Fruit fly (Drosophila melanogaster) Kc167 (cell line): ENCODE results near the gene CG12986.

Source experiments
- Myc ChIP-seq: fragments of >200 bp; optimal IDR thresholded peaks from 2 replicates; lab custom pipeline; 2017; ENCODE audit warnings: missing external identifiers
- Sin3A ChIP-seq: fragments of >200 bp; optimal IDR thresholded peaks from 2 replicates; lab custom pipeline; 2018; ENCODE audit warnings: missing external identifiers
- h ChIP-seq: fragments of >200 bp; optimal IDR thresholded peaks from 3 replicates; lab custom pipeline; 2018; ENCODE audit warnings: missing external identifiers
- insv ChIP-seq: fragments of >200 bp; optimal IDR thresholded peaks from 3 replicates; lab custom pipeline; 2018; ENCODE audit warnings: missing external identifiers
- psq ChIP-seq: fragments of >200 bp; optimal IDR thresholded peaks from 2 replicates; lab custom pipeline; 2017; ENCODE audit warnings: missing external identifiers
- ttk ChIP-seq: sonication (Bioruptor generic); optimal IDR thresholded peaks from 2 replicates; lab custom pipeline; 2017; ENCODE audit warnings: missing external identifiers

CG12986 gene

DNA sequence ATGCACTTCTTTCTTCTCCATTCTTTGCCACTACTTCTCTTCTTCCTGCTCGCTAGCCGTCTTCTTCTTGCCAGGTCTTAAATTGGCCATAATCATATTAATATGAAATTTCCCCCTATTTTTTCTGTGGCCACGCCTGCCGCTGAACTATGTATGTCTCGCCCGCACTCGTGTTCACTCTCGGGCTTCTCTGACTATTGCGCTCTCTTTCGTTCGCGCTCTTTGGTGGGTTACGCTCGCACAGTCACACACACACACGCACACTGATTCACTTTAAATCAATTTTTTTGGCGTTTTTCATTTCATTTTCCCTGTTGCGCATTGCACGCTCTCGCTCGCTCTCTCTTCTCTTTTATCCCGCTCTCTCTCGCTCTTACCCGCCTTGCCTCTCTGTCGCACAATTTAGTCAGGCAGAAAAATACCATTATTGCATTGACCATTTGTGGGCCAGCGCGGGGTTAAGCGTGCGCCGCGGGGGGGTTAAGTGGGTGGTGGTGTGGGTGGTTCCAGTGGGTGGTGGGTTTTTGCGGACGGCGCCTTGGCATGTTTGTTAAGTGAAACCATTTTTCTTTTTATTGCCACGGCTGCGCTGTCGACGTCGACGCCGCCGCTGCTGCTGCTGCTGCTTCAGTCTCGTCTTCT is 30.0 kb downstream of the CG12986 start:
- no peak for TF ChIP-seq insv (lab: Kevin White, UChicago)
- TF ChIP-seq psq (lab: Kevin White, UChicago), result no peak
- no peak for TF ChIP-seq Sin3A (lab: Kevin White, UChicago)
- TF ChIP-seq Myc (lab: Kevin White, UChicago), result no peak
- no peak for TF ChIP-seq h
- TF ChIP-seq ttk (lab: Kevin White, UChicago), result no peak

DNA sequence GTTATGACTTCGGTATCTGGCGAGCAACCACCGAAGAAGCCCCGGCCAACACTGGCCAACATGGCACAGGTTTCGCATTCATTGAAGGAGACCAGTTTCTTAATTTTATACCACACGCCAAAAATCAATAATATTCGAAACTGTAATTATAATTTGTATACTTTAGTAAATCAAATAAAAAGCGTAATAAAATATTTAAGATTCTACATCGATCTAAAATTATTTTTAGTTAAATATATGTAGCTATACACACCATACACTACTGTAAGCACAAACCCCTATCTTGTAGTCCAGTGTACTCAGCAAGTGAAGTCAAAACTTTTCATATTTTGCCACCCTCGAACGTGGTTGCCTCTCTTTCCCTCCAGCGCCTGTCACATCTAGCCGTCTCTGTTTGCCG is 37.4 kb downstream of the CG12986 start:
- TF ChIP-seq Myc (lab: Kevin White, UChicago) (no peak), Sin3A (lab: Kevin White, UChicago) (no peak), h (no peak), insv (lab: Kevin White, UChicago) (no peak), ttk (lab: Kevin White, UChicago) (no peak), psq (lab: Kevin White, UChicago) (no peak)

DNA sequence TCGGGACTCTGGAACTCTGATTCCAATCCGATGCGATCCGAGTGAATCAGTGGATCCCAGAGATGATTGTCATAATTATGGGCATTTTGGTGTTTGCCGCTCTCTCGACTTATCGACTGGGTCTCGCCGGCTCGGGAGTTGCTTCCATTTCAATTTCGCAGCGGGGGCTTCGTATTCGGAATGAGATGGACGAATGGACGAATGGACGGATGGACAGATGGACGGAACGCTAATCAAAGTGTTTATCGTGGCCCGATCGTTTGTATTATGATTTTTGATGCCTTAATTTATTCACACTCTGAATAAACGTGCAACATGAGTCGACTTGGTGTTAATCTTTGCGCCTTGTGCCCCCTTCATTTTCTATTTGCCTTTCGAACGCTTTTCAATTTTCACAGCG is 38.7 kb downstream of the CG12986 start:
- TF ChIP-seq Myc (lab: Kevin White, UChicago) (no peak), Sin3A (lab: Kevin White, UChicago) (no peak), insv (lab: Kevin White, UChicago) (no peak)

DNA sequence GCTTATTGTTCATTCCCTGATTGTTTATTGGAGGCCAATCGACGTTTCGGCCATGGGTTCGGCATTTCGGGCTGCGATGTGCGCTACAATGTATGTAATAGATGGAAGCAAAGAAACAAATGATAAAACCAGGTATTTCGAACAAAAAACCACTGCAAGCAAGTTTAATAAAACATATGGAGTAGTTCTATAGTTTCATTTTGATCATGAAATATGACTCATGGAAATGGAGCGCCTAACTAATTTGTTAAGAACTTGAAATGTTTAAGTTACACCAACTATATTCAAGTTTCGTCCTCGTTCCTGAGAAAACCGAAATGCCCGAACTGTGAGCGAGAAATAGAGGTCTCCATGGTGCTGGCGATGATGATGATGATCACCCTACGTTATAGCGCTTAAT is 39.2 kb downstream of the CG12986 start:
- no peak for TF ChIP-seq psq (lab: Kevin White, UChicago)
- TF ChIP-seq insv (lab: Kevin White, UChicago), result no peak
- TF ChIP-seq Sin3A (lab: Kevin White, UChicago), result no peak
- no peak for TF ChIP-seq ttk (lab: Kevin White, UChicago)
- TF ChIP-seq h, result no peak
- TF ChIP-seq Myc (lab: Kevin White, UChicago), result no peak

DNA sequence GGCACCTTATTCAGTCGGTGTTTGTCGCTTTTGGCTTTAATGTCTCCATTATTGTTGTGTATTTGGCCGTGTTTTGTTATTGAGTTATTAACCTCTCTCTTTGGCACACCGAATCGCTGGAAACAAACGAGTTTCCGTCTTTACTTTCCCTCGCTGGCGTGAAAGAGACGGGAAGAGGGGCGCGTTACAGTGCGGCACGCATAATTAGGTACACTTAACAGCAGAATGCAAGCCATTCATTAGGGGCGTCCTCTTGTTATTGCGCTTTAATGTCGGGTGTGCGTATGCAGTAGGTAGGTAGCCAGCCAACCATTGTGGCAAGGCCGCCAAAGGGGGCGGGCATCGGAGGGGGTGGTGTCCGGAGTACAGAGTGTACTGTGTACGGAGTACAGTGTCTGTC is 44.9 kb downstream of the CG12986 start:
- no peak for TF ChIP-seq Myc (lab: Kevin White, UChicago)
- no peak for TF ChIP-seq h
- TF ChIP-seq Sin3A (lab: Kevin White, UChicago), result no peak
- no peak for TF ChIP-seq insv (lab: Kevin White, UChicago)
- TF ChIP-seq psq (lab: Kevin White, UChicago), result no peak
- TF ChIP-seq ttk (lab: Kevin White, UChicago), result no peak

DNA sequence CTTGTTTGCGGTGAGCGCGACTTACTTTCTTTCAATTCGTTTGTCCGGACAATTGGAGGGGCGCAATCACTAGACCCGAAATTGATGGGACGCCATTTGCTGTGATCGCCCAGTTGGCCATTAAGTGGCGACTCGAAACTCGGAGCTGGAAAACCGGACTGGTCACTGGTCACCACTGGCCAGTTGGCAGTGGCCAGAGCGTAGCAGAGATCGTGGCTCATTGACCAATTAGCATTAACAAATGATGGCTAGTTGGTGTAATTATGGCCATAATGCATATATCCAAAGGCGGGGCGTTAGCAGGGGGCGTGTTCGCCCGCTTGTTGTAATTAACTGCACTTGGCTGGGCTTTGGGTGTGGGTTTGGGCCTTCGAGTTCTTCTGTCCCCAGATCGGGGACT is 47.6 kb downstream of the CG12986 start:
- no peak for TF ChIP-seq Sin3A (lab: Kevin White, UChicago)
- no peak for TF ChIP-seq h
- no peak for TF ChIP-seq ttk (lab: Kevin White, UChicago)
- no peak for TF ChIP-seq psq (lab: Kevin White, UChicago)
- no peak for TF ChIP-seq insv (lab: Kevin White, UChicago)
- TF ChIP-seq Myc (lab: Kevin White, UChicago), result no peak

DNA sequence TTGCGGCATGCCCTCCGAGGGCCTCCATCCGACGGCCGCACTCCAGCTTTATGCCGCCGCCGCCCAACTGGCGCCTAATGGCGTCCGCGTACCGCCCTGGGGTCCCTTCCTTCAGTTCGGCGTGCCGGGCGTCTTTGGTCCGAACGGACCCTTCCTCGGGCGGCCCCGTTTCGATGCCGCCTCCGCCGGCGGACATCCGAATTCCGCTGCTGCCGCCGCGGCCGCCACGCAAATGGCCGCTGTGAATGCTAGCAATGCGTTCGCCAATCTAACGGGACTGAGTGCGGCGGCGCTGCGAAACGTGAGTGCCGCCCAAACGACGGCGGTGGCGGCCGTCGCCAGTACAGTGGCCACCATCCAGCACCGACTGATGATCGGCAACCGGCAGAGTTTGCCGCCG is 50.3 kb downstream of the CG12986 start:
- TF ChIP-seq insv (lab: Kevin White, UChicago), result no peak
